Worm (Caenorhabditis elegans) whole organism, midembryonic: ENCODE results near the gene W03G1.2.

Experiments used
- cog-1 ChIP-seq: sonication (generic microtip); optimal IDR thresholded peaks from 2 replicates; lab custom pipeline; 2016; ENCODE audit warnings: missing genetic modification characterization, missing compliant biosample characterization
- klf-2 ChIP-seq: fragments of 200-800 bp; sonication (Bioruptor generic); conservative IDR thresholded peaks from 2 replicates; pipeline ENCODE4 v1.3.6; 2022; ENCODE audit warnings: missing genetic modification reagents, missing genetic modification characterization, missing compliant biosample characterization
- med-1 ChIP-seq: sonication (generic microtip); optimal IDR thresholded peaks from 2 replicates; lab custom pipeline; 2017; ENCODE audit warnings: missing genetic modification characterization, mild to moderate bottlenecking, missing compliant biosample characterization, antibody characterized with exemption, missing genetic modification reagents; ENCODE audit not compliant: insufficient read depth

DNA sequence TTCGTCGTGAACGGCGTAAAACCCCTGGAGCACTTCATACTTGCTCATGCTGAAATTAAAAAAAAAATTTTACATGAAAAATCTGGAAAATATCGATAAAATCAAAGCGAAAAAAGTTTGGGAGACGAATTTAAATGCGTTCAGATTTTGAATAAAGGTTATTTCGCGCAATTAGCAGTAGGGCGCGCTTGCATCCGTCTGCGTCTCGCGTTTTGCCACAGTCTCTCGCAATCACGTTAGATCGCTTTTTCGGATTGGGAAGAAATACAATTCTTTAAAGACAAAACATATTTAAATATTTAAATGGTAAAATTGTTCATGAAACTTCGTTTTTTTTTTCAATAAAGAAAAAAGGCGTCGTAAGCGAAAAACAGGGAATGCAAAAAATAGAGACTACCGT lies 5.0 kb upstream of the W03G1.2 start, which contains the start of gene pig-1:
- TF ChIP-seq med-1 (GFP tag; lab: Kevin White, UChicago) (no peak), cog-1 (no peak), klf-2 (GFP tag; lab: Robert Waterston, UW) (no peak)
